Fruit fly (Drosophila melanogaster): ENCODE results near the gene ND-49.

The ND-49 gene

dm6 chr4:576439-576838, 5.1 kb upstream of the ND-49 start:
- TF ChIP-seq CG6276 (GFP tag; optimal IDR thresholded peaks at IDR 0.05) (no peak), CG10669 (GFP tag; optimal IDR thresholded peaks at IDR 0.05) (no peak), CG6792 (GFP tag; optimal IDR thresholded peaks at IDR 0.05) (no peak), CG6808 (GFP tag; optimal IDR thresholded peaks at IDR 0.05) (no peak), Ets21C (GFP tag; optimal IDR thresholded peaks at IDR 0.05) (no peak)

dm6 chr4:570404-571302, 701 bp downstream of the ND-49 start:
- TF ChIP-seq pdm3 (GFP tag; optimal IDR thresholded peaks at IDR 0.05) (no peak), CG6163 (GFP tag; IDR thresholded peaks at IDR 0.05) (no peak), CG3919 (GFP tag; optimal IDR thresholded peaks at IDR 0.05) (no peak), Eip78C (GFP tag) (peak; percentile 67), achi (GFP tag; optimal IDR thresholded peaks at IDR 0.05) (no peak), Hr39 (GFP tag; optimal IDR thresholded peaks at IDR 0.05) (no peak), CG1621 (tag; optimal IDR thresholded peaks at IDR 0.05) (no peak), ss (GFP tag; optimal IDR thresholded peaks at IDR 0.05) (no peak), eg (GFP tag; IDR thresholded peaks at IDR 0.05) (no peak), OdsH (GFP tag; optimal IDR thresholded peaks at IDR 0.05) (peak; percentile 14), CG6276 (GFP tag; optimal IDR thresholded peaks at IDR 0.05) (no peak), Lpt (GFP tag; optimal IDR thresholded peaks at IDR 0.05) (no peak), Smox (GFP tag; optimal IDR thresholded peaks at IDR 0.05) (no peak), acj6 (GFP tag; optimal IDR thresholded peaks at IDR 0.05) (peak; percentile 20), CG31627 (GFP tag; optimal IDR thresholded peaks at IDR 0.05) (no peak), CG11762 (GFP tag; optimal IDR thresholded peaks at IDR 0.05; ENCODE audit: insufficient read depth) (no peak), Hr4 (GFP tag; optimal IDR thresholded peaks at IDR 0.05) (no peak), fkh (GFP tag; optimal IDR thresholded peaks at IDR 0.05) (no peak), CG6792 (GFP tag; optimal IDR thresholded peaks at IDR 0.05) (no peak), Blimp-1 (GFP tag; optimal IDR thresholded peaks at IDR 0.05) (no peak), lz (GFP tag; optimal IDR thresholded peaks at IDR 0.05) (peak; percentile 9), spab (GFP tag; optimal IDR thresholded peaks at IDR 0.05) (no peak), CG8319 (GFP tag; optimal IDR thresholded peaks at IDR 0.05) (no peak), CG6808 (GFP tag; optimal IDR thresholded peaks at IDR 0.05) (no peak), CG34406 (GFP tag; optimal IDR thresholded peaks at IDR 0.05) (no peak), Ets96B (tag; optimal IDR thresholded peaks at IDR 0.05) (no peak), CG8119 (GFP tag; IDR thresholded peaks at IDR 0.05) (no peak), CG4318 (GFP tag; optimal IDR thresholded peaks at IDR 0.05) (no peak), cyc (GFP tag; optimal IDR thresholded peaks at IDR 0.05) (peak; percentile 9), Eip75B (GFP tag; optimal IDR thresholded peaks at IDR 0.05) (no peak), CG3032 (tag; optimal IDR thresholded peaks at IDR 0.05) (peak; percentile 45)

- no peak for TF ChIP-seq net (GFP tag; optimal IDR thresholded peaks at IDR 0.05)
- no peak for TF ChIP-seq Sox15 (GFP tag; optimal IDR thresholded peaks at IDR 0.05)
- TF ChIP-seq CG8319 (GFP tag; optimal IDR thresholded peaks at IDR 0.05): no peak
- TF ChIP-seq cyc (GFP tag; optimal IDR thresholded peaks at IDR 0.05): no peak
- TF ChIP-seq lz (GFP tag; optimal IDR thresholded peaks at IDR 0.05): no peak
These were observed 4.1 kb downstream of the ND-49 start for dm6 chr4:567285-567684.

- TF ChIP-seq Hr4 (GFP tag; optimal IDR thresholded peaks at IDR 0.05): no peak
- peak; percentile 77 for TF ChIP-seq Eip78C (GFP tag)
- TF ChIP-seq CG8632 (GFP tag; optimal IDR thresholded peaks at IDR 0.05): peak; percentile 21
These were observed 12.9 kb downstream of the ND-49 start for dm6 chr4:558456-558855.

All from whole organism, prepupa.